Worm (Caenorhabditis elegans): ENCODE measurements around the gene mms-19.

- no peak for TF ChIP-seq snpc-4 (GFP tag; optimal IDR thresholded peaks at IDR 0.05)
- TF ChIP-seq snpc-4 (tag; optimal IDR thresholded peaks at IDR 0.05) = no peak
- no peak for TF ChIP-seq ceh-27 (GFP tag; optimal IDR thresholded peaks at IDR 0.05)
- TF ChIP-seq F33H1.4 (GFP tag; IDR thresholded peaks at IDR 0.05) = no peak
- TF ChIP-seq ceh-58 (GFP tag; IDR thresholded peaks at IDR 0.05) = no peak
- TF ChIP-seq F23B12.7 (tag; optimal IDR thresholded peaks at IDR 0.05; ENCODE audit: insufficient read depth) = no peak
- TF ChIP-seq nhr-179 (tag; optimal IDR thresholded peaks at IDR 0.05) = no peak
- no peak for TF ChIP-seq egl-44 (GFP tag; IDR thresholded peaks at IDR 0.05)
- no peak for TF ChIP-seq F39B2.1 (GFP tag; IDR thresholded peaks at IDR 0.05)
- no peak for TF ChIP-seq akir-1 (GFP tag; optimal IDR thresholded peaks at IDR 0.05)
- TF ChIP-seq sptf-2 (GFP tag; optimal IDR thresholded peaks at IDR 0.05) = no peak
- no peak for TF ChIP-seq B0261.1 (tag; optimal IDR thresholded peaks at IDR 0.05)
- no peak for TF ChIP-seq T07F8.4 (tag; optimal IDR thresholded peaks at IDR 0.05)
- TF ChIP-seq unc-62 (GFP tag; optimal IDR thresholded peaks at IDR 0.05) = no peak
Observed at ce11 chrV:5523260-5523659, 9.1 kb downstream of the mms-19 start.

Measured in whole organism, young adult.